Fruit fly (Drosophila melanogaster) whole organism, prepupa: ENCODE results near the gene Dad.
A peak's percentile ranks its signal among the peaks of the same experiment; 100 is the strongest.

ENCODE experiments used
- Blimp-1 ChIP-seq: fragments of 200-800 bp; sonication (Bioruptor generic); optimal IDR thresholded peaks from 3 replicates; lab custom pipeline; 2017; ENCODE audit warnings: missing biosample characterization, missing genetic modification characterization, mild to moderate bottlenecking, moderate library complexity, missing genetic modification reagents
- CG10631 ChIP-seq: fragments of 200-800 bp; sonication (Bioruptor generic); optimal IDR thresholded peaks from 2 replicates; lab custom pipeline; 2016; ENCODE audit warnings: missing biosample characterization, missing genetic modification characterization
- CG10669 ChIP-seq: fragments of 200-800 bp; sonication (Bioruptor generic); optimal IDR thresholded peaks from 3 replicates; lab custom pipeline; 2018; ENCODE audit warnings: missing biosample characterization, mild to moderate bottlenecking, missing genetic modification characterization, moderate library complexity
- CG11294 ChIP-seq: fragments of 200-800 bp; sonication (Bioruptor generic); IDR thresholded peaks from 2 replicates; pipeline ENCODE4 v1.3.6; 2022; ENCODE audit warnings: missing biosample characterization, missing genetic modification characterization
- CG11902 ChIP-seq: fragments of 200-800 bp; sonication (Bioruptor generic); optimal IDR thresholded peaks from 3 replicates; lab custom pipeline; 2016; ENCODE audit warnings: missing biosample characterization, missing genetic modification characterization
- CG15336 ChIP-seq: fragments of 200-800 bp; sonication (Bioruptor generic); IDR thresholded peaks from 2 replicates; pipeline ENCODE4 v1.3.6; 2022; ENCODE audit warnings: missing biosample characterization, missing genetic modification characterization
- CG1621 ChIP-seq: fragments of 200-800 bp; sonication (Bioruptor generic); optimal IDR thresholded peaks from 3 replicates; lab custom pipeline; 2018; ENCODE audit warnings: missing biosample characterization, mild to moderate bottlenecking, missing genetic modification characterization
- CG16779 ChIP-seq: fragments of 200-800 bp; sonication (Bioruptor generic); optimal IDR thresholded peaks from 3 replicates; lab custom pipeline; 2017; ENCODE audit warnings: missing biosample characterization, mild to moderate bottlenecking, missing genetic modification characterization
- CG31627 ChIP-seq: fragments of 200-800 bp; sonication (Bioruptor generic); optimal IDR thresholded peaks from 3 replicates; lab custom pipeline; 2016; ENCODE audit warnings: missing biosample characterization, missing genetic modification characterization
- CG34406 ChIP-seq: fragments of 200-800 bp; sonication (Bioruptor generic); optimal IDR thresholded peaks from 3 replicates; lab custom pipeline; 2016; ENCODE audit warnings: missing biosample characterization, missing genetic modification characterization
- CG3919 ChIP-seq: fragments of 200-800 bp; sonication (Bioruptor generic); optimal IDR thresholded peaks from 3 replicates; lab custom pipeline; 2016; ENCODE audit warnings: missing biosample characterization, missing genetic modification characterization
- CG4318 ChIP-seq: fragments of 200-800 bp; sonication (Bioruptor generic); optimal IDR thresholded peaks from 3 replicates; lab custom pipeline; 2017; ENCODE audit warnings: missing biosample characterization, mild to moderate bottlenecking, missing genetic modification characterization
- CG6163 ChIP-seq: fragments of 200-800 bp; sonication (Bioruptor generic); IDR thresholded peaks from 3 replicates; pipeline ENCODE4 v1.3.6; 2022; ENCODE audit warnings: missing biosample characterization, missing genetic modification characterization
- CG6276 ChIP-seq: fragments of 200-800 bp; sonication (Bioruptor generic); optimal IDR thresholded peaks from 2 replicates; lab custom pipeline; 2017; ENCODE audit warnings: missing biosample characterization, mild to moderate bottlenecking, missing genetic modification characterization
- CG6808 ChIP-seq: fragments of 200-800 bp; sonication (Bioruptor generic); optimal IDR thresholded peaks from 3 replicates; lab custom pipeline; 2017; ENCODE audit warnings: missing biosample characterization, missing genetic modification characterization, mild to moderate bottlenecking, moderate library complexity, missing genetic modification reagents
- CG6854 ChIP-seq: fragments of 200-800 bp; sonication (Bioruptor generic); optimal IDR thresholded peaks from 2 replicates; lab custom pipeline; 2017; ENCODE audit warnings: missing biosample characterization, mild to moderate bottlenecking, missing genetic modification characterization
- CG7368 ChIP-seq: fragments of 200-800 bp; sonication (Bioruptor generic); optimal IDR thresholded peaks from 3 replicates; lab custom pipeline; 2016; ENCODE audit warnings: missing biosample characterization, missing genetic modification characterization
- CG8119 ChIP-seq: fragments of 200-800 bp; sonication (Bioruptor generic); IDR thresholded peaks from 3 replicates; pipeline ENCODE4 v1.3.6; 2022; ENCODE audit warnings: missing biosample characterization, missing genetic modification characterization
- CG8632 ChIP-seq: fragments of 200-800 bp; sonication (Bioruptor generic); optimal IDR thresholded peaks from 3 replicates; lab custom pipeline; 2016; ENCODE audit warnings: missing biosample characterization, missing genetic modification characterization
- CG9139 ChIP-seq: fragments of 200-800 bp; sonication (Bioruptor generic); optimal IDR thresholded peaks from 3 replicates; lab custom pipeline; 2017; ENCODE audit warnings: missing biosample characterization, mild to moderate bottlenecking, missing genetic modification characterization
- Eip75B ChIP-seq: fragments of 200-800 bp; sonication (Bioruptor generic); optimal IDR thresholded peaks from 3 replicates; lab custom pipeline; 2016; ENCODE audit warnings: missing biosample characterization, missing genetic modification characterization
- Eip78C ChIP-seq: fragments of 200-800 bp; sonication (Bioruptor generic); peaks from one replicate; lab custom pipeline; 2016; ENCODE audit warnings: missing biosample characterization, missing genetic modification characterization
- Eip93F ChIP-seq: fragments of 200-800 bp; sonication (Bioruptor generic); optimal IDR thresholded peaks from 2 replicates; lab custom pipeline; 2016; ENCODE audit warnings: missing biosample characterization, mild to moderate bottlenecking, missing genetic modification characterization
- Ets21C ChIP-seq: fragments of 200-800 bp; sonication (Bioruptor generic); optimal IDR thresholded peaks from 3 replicates; lab custom pipeline; 2016; ENCODE audit warnings: missing biosample characterization, missing genetic modification characterization
- Gug ChIP-seq: fragments of 200-800 bp; sonication (Bioruptor generic); IDR thresholded peaks from 2 replicates; pipeline ENCODE4 v1.3.6; 2022; ENCODE audit warnings: missing biosample characterization, missing genetic modification characterization
- Hr4 ChIP-seq: fragments of 200-800 bp; sonication (Bioruptor generic); optimal IDR thresholded peaks from 3 replicates; lab custom pipeline; 2016; ENCODE audit warnings: missing biosample characterization, missing genetic modification characterization
- Lpt ChIP-seq: fragments of 200-800 bp; sonication (Bioruptor generic); optimal IDR thresholded peaks from 3 replicates; lab custom pipeline; 2016; ENCODE audit warnings: missing biosample characterization, missing genetic modification characterization
- Met ChIP-seq: fragments of 200-800 bp; sonication (Bioruptor generic); optimal IDR thresholded peaks from 3 replicates; lab custom pipeline; 2016; ENCODE audit warnings: missing biosample characterization, missing genetic modification characterization
- OdsH ChIP-seq: fragments of 200-800 bp; sonication (Bioruptor generic); optimal IDR thresholded peaks from 3 replicates; lab custom pipeline; 2016; ENCODE audit warnings: missing biosample characterization, missing genetic modification characterization
- Sox14 ChIP-seq: fragments of 200-800 bp; sonication (Bioruptor generic); optimal IDR thresholded peaks from 3 replicates; lab custom pipeline; 2016; ENCODE audit warnings: missing biosample characterization, missing genetic modification characterization
- Sox15 ChIP-seq: fragments of 200-800 bp; sonication (Bioruptor generic); optimal IDR thresholded peaks from 3 replicates; lab custom pipeline; 2016; ENCODE audit warnings: missing biosample characterization, missing genetic modification characterization
- achi ChIP-seq: fragments of 200-800 bp; sonication (Bioruptor generic); optimal IDR thresholded peaks from 3 replicates; lab custom pipeline; 2016; ENCODE audit warnings: missing biosample characterization, missing genetic modification characterization
- acj6 ChIP-seq: fragments of 200-800 bp; sonication (Bioruptor generic); optimal IDR thresholded peaks from 3 replicates; lab custom pipeline; 2016; ENCODE audit warnings: missing biosample characterization, missing genetic modification characterization
- cyc ChIP-seq: fragments of 200-800 bp; sonication (Bioruptor generic); optimal IDR thresholded peaks from 3 replicates; lab custom pipeline; 2016; ENCODE audit warnings: missing biosample characterization, missing genetic modification characterization
- dac ChIP-seq: fragments of 200-800 bp; sonication (Bioruptor generic); optimal IDR thresholded peaks from 2 replicates; lab custom pipeline; 2017; ENCODE audit warnings: missing biosample characterization, mild to moderate bottlenecking, missing genetic modification characterization
- dsx ChIP-seq: fragments of 200-800 bp; optimal IDR thresholded peaks from 3 replicates; lab custom pipeline; 2019; ENCODE audit warnings: missing biosample characterization, mild to moderate bottlenecking, missing genetic modification characterization, moderate library complexity; ENCODE audit not compliant: poor library complexity, severe bottlenecking
- eg ChIP-seq: fragments of 200-800 bp; sonication (Bioruptor generic); IDR thresholded peaks from 3 replicates; pipeline ENCODE4 v1.3.6; 2022; ENCODE audit warnings: missing biosample characterization, missing genetic modification characterization
- esn ChIP-seq: fragments of 200-800 bp; sonication (Bioruptor generic); optimal IDR thresholded peaks from 2 replicates; lab custom pipeline; 2016; ENCODE audit warnings: missing biosample characterization, mild to moderate bottlenecking, missing genetic modification characterization, moderate library complexity
- fd85E ChIP-seq: fragments of 200-800 bp; sonication (Bioruptor generic); optimal IDR thresholded peaks from 3 replicates; lab custom pipeline; 2016; ENCODE audit warnings: missing biosample characterization, missing genetic modification characterization
- fkh ChIP-seq: fragments of 200-800 bp; sonication (Bioruptor generic); optimal IDR thresholded peaks from 3 replicates; lab custom pipeline; 2017; ENCODE audit warnings: missing biosample characterization, mild to moderate bottlenecking, missing genetic modification characterization, moderate library complexity
- net ChIP-seq: fragments of 200-800 bp; sonication (Bioruptor generic); optimal IDR thresholded peaks from 3 replicates; lab custom pipeline; 2016; ENCODE audit warnings: missing biosample characterization, missing genetic modification characterization
- pdm3 ChIP-seq: fragments of 200-800 bp; sonication (Bioruptor generic); optimal IDR thresholded peaks from 3 replicates; lab custom pipeline; 2016; ENCODE audit warnings: missing biosample characterization, missing genetic modification characterization
- spab ChIP-seq: fragments of 200-800 bp; sonication (Bioruptor generic); optimal IDR thresholded peaks from 2 replicates; lab custom pipeline; 2017; ENCODE audit warnings: missing biosample characterization, mild to moderate bottlenecking, missing genetic modification characterization, missing genetic modification reagents
- ss ChIP-seq, 2 experiments: fragments of 200-800 bp; sonication (Bioruptor generic); optimal IDR thresholded peaks; 2 replicates in 1 of 2; 3 replicates in 1 of 2; lab custom pipeline; 2017 to 2018; ENCODE audit warnings: mild to moderate bottlenecking in 2 of 2, missing biosample characterization in 2 of 2, missing genetic modification characterization in 2 of 2, moderate library complexity in 1 of 2
- svp ChIP-seq: fragments of 200-800 bp; sonication (Bioruptor generic); peaks from one replicate; lab custom pipeline; 2016; ENCODE audit warnings: missing biosample characterization, missing genetic modification characterization
- topi ChIP-seq: fragments of 200-800 bp; sonication (Bioruptor generic); optimal IDR thresholded peaks from 3 replicates; lab custom pipeline; 2016; ENCODE audit warnings: missing biosample characterization, missing genetic modification characterization
- vri ChIP-seq: fragments of 200-800 bp; sonication (Bioruptor generic); optimal IDR thresholded peaks from 3 replicates; lab custom pipeline; 2016; ENCODE audit warnings: missing biosample characterization, mild to moderate bottlenecking, missing genetic modification characterization

Gene Dad

dm6 chr3R:17078961-17079858 lies 25.4 kb downstream of the Dad start:
- TF ChIP-seq Eip93F (no peak), CG9139 (GFP tag; lab: Kevin White, UChicago) (peak; percentile 12), Eip78C (GFP tag; lab: Kevin White, UChicago) (peak; percentile 87), Lpt (no peak), CG6808 (no peak), Hr4 (GFP tag; lab: Kevin White, UChicago) (no peak), eg (GFP tag; lab: Robert Waterston, UW) (no peak; the same call in 2 of the 3 replicates), CG11902 (GFP tag; lab: Kevin White, UChicago) (no peak), CG3919 (GFP tag; lab: Kevin White, UChicago) (peak; percentile 25), svp (GFP tag; lab: Kevin White, UChicago) (peak; percentile 89), CG8119 (GFP tag; lab: Robert Waterston, UW) (no peak), CG15336 (GFP tag; lab: Robert Waterston, UW) (peak; percentile 42), CG6163 (GFP tag; lab: Robert Waterston, UW) (peak; percentile 76), CG16779 (peak; percentile 20), vri (peak; percentile 68), Eip75B (peak; percentile 36), dsx (GFP tag; lab: Kevin White, UChicago) (no peak), ss (GFP tag; optimal IDR thresholded peaks at IDR 0.05; lab: Kevin White, UChicago) (peak; percentile 61 to 68), net (peak; percentile 18), spab (GFP tag; lab: Kevin White, UChicago) (peak; percentile 31), CG6854 (GFP tag; lab: Kevin White, UChicago) (peak; percentile 77), CG1621 (peak; percentile 35)

- TF ChIP-seq CG6276 (GFP tag; lab: Kevin White, UChicago), result no peak
- peak; percentile 43 for TF ChIP-seq cyc (GFP tag; lab: Kevin White, UChicago)
- TF ChIP-seq svp (GFP tag; lab: Kevin White, UChicago), result no peak
- no peak for TF ChIP-seq CG15336 (GFP tag; lab: Robert Waterston, UW)
- TF ChIP-seq Blimp-1, result no peak
- no peak for TF ChIP-seq CG16779
- TF ChIP-seq eg (GFP tag; lab: Robert Waterston, UW), result peak; percentile 72; the same call in 1 of the 3 replicates
- no peak for TF ChIP-seq dac
- TF ChIP-seq spab (GFP tag; lab: Kevin White, UChicago), result no peak
- TF ChIP-seq CG8632 (GFP tag; lab: Kevin White, UChicago), result no peak
- TF ChIP-seq Gug (GFP tag; lab: Robert Waterston, UW), result peak; percentile 48; the same call in 1 of the 2 replicates
- TF ChIP-seq CG1621, result no peak
- TF ChIP-seq CG10669 (GFP tag; lab: Kevin White, UChicago), result no peak
- TF ChIP-seq net, result no peak
- TF ChIP-seq acj6 (GFP tag; lab: Kevin White, UChicago), result peak; percentile 57
- TF ChIP-seq CG34406, result peak; percentile 42
- no peak for TF ChIP-seq CG7368
- peak; percentile 65 for TF ChIP-seq CG31627 (GFP tag; lab: Kevin White, UChicago)
- TF ChIP-seq pdm3 (GFP tag; lab: Kevin White, UChicago), result peak; percentile 60
- peak; percentile 99 for TF ChIP-seq fkh
- peak; percentile 19 for TF ChIP-seq topi (GFP tag; lab: Kevin White, UChicago)
- TF ChIP-seq CG11294 (GFP tag; lab: Robert Waterston, UW), result no peak
- TF ChIP-seq Ets21C, result peak; percentile 44
- TF ChIP-seq CG4318 (GFP tag; lab: Kevin White, UChicago), result no peak
- peak; percentile 84 for TF ChIP-seq Sox14 (GFP tag; lab: Kevin White, UChicago)
- peak; percentile 23 for TF ChIP-seq Lpt
- peak; percentile 17 for TF ChIP-seq Sox15
- peak; percentile 71 for TF ChIP-seq Met (GFP tag; lab: Kevin White, UChicago)
- peak; percentile 41 for TF ChIP-seq CG3919 (GFP tag; lab: Kevin White, UChicago)
- TF ChIP-seq achi, result peak; percentile 17
- TF ChIP-seq fd85E (GFP tag; lab: Kevin White, UChicago), result no peak
- peak; percentile 24 for TF ChIP-seq Eip75B
- TF ChIP-seq CG10631 (GFP tag; lab: Kevin White, UChicago), result peak; percentile 54
- TF ChIP-seq OdsH (GFP tag; lab: Kevin White, UChicago), result peak; percentile 65
- peak; percentile 69 for TF ChIP-seq esn (GFP tag; lab: Kevin White, UChicago)
- peak; percentile 31 for TF ChIP-seq CG6808
Observed at dm6 chr3R:17079859-17080255, 26.1 kb downstream of the Dad start, which contains the start of the genes Keap1 and kuk. TSS of gene Keap1 (minus strand) at chr3R:17079945. TSS of gene kuk (plus strand) at chr3R:17080244.
